Fruit fly (Drosophila melanogaster): ENCODE measurements around the gene Nepl21.
A peak's percentile ranks its signal among the peaks of the same experiment; 100 is the strongest.

Gene Nepl21

DNA sequence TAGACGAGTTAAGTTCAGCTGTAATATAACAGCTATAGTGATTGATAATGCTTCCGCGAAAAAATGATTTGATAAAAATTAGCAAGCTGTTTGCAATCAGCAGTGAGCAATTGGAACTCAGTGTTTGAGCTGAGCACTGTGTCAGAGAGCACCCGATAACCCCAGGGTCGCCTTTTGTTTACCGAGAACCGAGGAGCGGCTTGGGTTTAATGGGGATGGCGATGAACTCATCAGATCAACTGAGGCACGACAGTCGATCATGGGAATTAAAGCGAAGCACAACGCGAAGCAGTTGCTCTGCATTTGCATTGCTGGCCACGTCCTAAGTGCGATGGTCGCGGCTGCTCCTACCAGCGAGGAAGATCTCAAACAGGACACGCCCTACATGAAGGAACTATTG is at the start of gene Nepl21:
TSS of gene Nepl21 (plus strand) at position 260 of the 400 bp plus-strand sequence.
- no peak for TF ChIP-seq CG8478 (optimal IDR thresholded peaks at IDR 0.05)
- no peak for TF ChIP-seq CTCF (optimal IDR thresholded peaks at IDR 0.05)

DNA sequence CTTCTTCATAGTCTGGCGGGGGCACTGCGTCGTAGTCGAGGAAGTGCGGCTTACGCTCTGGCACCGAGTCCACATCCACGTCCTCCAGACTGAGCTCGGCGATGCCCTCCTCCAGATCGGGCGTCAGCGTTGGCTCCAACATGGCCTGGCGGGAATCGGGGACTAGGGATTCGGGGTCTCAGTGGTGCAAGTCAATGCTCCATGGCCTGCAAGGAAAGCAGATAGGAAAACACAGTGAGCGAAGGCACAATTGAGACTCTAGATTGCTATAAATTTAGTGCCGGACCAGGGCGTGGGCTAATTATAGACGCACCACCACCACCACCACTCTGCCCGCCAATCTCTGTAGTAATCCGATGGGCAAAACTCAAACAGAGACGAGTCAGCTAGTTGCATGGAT is 42.9 kb upstream of the Nepl21 start:
- no peak for TF ChIP-seq CTCF (optimal IDR thresholded peaks at IDR 0.05)
- TF ChIP-seq CG8478 (optimal IDR thresholded peaks at IDR 0.05), result no peak

DNA sequence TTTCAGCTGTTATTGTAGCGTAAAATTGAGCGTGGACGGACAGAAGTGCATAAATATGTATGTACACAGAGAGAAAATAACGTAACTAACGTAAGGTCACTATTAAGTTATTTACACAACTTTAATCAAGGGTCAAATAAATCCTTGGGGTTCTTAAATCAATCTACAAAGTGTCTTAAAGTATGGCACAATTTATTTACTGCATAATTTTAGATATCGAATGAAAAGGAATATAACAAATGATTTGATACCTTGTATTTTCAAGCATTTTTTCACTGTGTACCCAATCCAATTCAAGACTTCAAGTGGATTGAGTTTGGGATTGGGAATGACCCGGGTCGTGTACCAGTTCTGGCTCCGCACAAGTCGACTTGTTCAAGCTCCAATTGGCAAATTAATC is 41.5 kb upstream of the Nepl21 start:
- TF ChIP-seq CTCF (optimal IDR thresholded peaks at IDR 0.05), result no peak
- no peak for TF ChIP-seq CG8478 (optimal IDR thresholded peaks at IDR 0.05)

DNA sequence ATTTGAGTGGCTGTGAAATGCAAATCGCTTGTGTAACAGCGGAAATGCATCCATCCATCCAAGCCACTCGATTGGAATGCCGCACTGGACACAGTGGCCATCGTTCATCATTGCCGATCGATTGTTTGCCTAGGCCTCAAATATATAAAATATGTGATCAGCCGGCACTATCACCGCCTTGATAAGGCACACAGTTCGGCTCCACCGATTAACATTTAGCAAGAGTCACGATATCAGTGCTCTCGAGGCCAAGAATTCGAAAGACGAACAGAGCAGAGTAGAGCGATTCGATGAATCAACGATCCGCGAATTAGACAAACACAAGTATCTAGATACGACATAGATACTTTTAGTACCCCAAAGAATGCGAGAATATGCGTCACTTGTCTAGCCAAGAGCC is 41.1 kb upstream of the Nepl21 start:
- TF ChIP-seq CTCF (optimal IDR thresholded peaks at IDR 0.05) (no peak), CG8478 (optimal IDR thresholded peaks at IDR 0.05) (no peak)

DNA sequence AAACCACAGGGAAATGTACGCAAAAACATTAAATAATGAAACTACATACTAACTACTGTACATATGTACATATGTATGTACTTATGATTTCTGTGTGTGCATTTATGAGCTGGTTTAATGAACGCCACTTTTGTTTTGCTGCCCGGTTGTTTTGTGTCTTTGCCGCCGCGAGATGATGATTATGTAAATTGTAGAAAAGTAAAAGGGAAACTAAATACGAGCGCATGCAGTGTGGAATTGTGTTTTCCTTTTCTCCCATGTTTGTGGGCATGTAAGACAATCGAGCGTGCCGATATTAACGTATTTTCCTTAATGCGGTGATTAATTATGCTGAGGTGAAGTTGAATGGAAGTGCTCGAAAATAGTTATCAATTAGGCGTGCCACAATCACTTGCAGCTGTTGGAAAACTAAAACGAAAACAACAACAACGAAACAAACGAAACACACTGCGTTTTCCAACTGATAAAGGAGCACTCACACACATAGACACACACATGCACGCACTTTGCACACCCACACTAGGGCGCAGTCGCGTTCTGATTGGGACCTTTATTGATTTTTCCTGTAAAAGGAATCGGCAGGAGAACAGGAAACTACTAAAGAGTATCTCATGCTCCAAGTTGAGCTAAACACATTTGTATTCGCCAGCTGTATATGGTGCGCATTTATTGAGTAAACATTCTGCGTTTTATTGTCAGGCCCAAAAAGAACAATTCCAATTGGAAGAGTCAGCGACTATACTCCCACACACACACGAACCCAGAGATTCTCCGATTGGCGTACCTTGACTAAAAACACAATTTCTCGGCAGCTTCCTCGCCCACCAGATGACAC is 39.5 kb upstream of the Nepl21 start:
- TF ChIP-seq CTCF (optimal IDR thresholded peaks at IDR 0.05), result no peak
- TF ChIP-seq CG8478 (optimal IDR thresholded peaks at IDR 0.05), result no peak

DNA sequence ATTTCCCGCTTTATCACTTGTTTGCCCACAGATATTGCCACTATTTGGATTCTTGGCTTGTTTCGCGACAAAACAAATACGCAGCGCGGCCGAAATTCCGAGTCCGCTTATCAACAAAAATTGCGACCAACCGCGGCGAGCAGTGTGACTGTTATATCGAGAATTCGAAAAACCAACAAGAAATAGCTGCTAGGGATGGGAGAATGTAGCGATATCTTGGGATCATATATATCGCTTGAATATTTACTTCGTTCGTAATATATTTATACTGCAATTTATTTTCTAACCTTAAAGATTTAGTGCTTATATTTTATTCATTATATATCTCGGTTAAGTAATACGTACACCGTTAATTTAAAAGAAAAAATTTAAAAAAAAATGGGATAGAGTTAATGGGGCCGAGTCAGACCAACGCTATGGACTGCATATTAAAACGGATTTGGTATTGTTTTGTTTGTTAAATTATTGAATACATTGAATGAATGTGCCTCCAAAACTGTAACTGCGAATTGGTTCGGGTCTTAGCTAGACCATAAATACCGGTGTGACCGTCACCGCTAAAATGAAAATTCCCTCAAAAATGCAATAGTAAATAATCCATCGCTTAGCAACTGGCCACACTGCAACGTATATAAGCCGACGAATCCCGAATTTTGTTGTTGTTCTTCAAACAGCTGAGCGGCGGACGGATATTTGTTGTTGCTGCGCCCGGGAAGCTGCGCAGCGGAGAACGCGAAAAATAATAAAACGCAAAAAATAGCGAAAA is 38.7 kb upstream of the Nepl21 start, which contains the start of the genes Apc and spg:
TSS of gene Apc (minus strand) at position 138 of the 766 bp plus-strand sequence.
TSS of gene spg (plus strand) at position 660 of the 766 bp plus-strand sequence.
- no peak for TF ChIP-seq CG8478 (optimal IDR thresholded peaks at IDR 0.05)
- TF ChIP-seq CTCF (optimal IDR thresholded peaks at IDR 0.05), result peak; percentile 59 to 63

DNA sequence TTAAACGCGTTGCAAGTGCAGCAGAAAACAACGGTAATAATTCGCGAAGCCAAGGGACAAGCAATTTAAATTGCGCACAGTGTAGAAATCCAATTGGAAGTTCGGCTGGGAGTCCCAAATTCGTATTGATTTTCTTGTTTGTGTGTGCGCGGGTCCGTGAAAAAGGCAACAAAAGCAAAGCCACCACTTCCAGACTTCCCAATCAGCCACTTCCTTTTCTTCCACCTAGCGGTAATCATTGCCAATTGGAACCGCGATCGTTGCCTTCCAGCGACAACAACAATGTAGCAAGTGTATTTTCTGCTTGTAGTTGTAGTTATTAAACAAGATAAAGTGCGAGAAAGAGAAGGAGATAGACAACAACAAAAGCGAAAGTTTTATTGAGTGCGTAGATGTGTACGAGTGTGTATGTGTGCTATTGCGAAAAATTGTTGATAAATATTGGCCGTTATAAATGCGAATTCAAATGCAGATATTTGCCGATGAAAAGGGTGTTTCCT is 38.1 kb upstream of the Nepl21 start:
- no peak for TF ChIP-seq CG8478 (optimal IDR thresholded peaks at IDR 0.05)

DNA sequence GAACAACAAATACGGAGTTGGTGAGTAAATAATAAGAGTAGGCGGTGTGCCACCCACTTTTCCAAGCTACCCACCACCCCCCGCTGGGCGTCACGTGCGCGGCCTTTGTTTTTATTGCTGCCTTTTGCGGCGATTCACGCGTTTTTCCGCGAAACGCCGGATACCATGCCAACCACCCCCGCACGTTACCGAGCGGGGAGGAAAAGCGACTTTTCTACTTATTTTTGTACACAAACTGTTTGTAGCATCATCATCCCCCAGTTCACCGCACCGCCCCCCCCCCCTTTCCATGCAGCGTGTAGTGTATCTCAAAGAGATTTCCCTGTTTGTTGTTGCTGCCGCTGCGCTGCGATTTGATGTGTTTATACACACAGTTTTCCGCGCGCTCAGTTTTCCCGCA is 37.5 kb upstream of the Nepl21 start:
- TF ChIP-seq CG8478 (optimal IDR thresholded peaks at IDR 0.05), result no peak

DNA sequence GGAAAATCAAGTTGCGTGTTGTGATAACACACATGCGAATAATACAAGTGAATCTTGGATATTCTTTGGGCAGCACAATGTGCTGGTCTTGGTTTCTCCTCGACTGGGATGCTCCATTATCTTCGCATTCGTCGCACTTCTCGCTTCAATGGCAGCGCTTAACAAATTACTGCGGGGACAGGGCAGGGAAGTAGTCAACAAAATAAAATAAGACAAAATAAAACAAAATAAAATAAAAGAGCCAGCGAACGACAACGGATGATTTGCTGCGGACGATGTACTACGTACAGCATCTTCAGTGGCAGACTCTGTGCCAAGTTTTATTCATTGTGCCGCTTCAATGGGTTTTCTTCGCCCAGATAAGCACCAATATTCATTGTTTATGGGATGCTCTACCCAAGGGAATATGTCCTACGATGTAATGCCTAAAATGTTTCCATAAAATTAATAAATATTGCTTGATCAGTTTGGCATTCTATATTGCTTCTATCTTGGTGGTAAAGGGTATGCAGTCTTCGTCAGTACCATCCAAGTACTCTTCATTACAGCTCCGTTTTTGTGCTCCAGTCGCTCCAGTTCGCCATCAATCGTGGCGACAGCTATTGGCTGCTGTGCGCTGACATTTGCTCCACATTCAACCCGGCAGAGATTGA is 36.5 kb upstream of the Nepl21 start:
- TF ChIP-seq CG8478 (optimal IDR thresholded peaks at IDR 0.05) (no peak), CTCF (optimal IDR thresholded peaks at IDR 0.05) (no peak)

DNA sequence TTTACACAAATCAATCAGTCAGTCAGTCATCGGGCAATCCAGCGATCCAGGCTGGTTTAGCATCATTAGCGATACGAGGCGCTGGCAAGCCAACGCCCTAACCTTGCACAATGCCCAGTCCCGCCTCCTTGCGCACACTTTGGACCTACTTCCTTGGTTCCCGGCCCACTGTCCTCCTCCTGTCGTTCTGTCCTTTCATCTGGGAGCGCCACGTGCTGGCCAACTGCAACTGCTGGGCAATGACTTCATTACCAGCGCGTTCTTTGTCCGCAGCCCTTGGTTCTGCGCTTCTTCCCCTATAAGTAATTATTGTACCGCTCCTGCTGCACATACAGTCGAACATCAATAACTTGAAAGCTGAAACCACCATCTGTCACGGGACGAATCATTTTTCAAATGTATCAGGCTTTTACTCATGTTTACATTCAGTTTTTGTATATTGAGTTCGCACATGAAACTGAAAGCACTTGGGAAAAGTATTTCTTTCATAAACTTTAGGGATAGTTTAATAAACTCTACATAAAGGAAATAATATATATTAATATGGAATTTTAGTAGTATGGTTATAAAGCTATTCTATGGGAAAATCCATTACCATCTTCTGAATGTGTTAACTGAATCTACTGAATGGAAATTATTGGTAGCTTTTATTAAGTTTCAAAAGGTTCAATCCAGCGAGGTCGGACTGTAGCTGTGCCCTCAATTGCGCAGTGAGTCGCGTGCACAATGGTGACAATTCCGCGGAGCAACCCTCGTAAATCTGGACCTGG is 35.8 kb upstream of the Nepl21 start:
- TF ChIP-seq CG8478 (optimal IDR thresholded peaks at IDR 0.05) (no peak), CTCF (optimal IDR thresholded peaks at IDR 0.05) (no peak)

DNA sequence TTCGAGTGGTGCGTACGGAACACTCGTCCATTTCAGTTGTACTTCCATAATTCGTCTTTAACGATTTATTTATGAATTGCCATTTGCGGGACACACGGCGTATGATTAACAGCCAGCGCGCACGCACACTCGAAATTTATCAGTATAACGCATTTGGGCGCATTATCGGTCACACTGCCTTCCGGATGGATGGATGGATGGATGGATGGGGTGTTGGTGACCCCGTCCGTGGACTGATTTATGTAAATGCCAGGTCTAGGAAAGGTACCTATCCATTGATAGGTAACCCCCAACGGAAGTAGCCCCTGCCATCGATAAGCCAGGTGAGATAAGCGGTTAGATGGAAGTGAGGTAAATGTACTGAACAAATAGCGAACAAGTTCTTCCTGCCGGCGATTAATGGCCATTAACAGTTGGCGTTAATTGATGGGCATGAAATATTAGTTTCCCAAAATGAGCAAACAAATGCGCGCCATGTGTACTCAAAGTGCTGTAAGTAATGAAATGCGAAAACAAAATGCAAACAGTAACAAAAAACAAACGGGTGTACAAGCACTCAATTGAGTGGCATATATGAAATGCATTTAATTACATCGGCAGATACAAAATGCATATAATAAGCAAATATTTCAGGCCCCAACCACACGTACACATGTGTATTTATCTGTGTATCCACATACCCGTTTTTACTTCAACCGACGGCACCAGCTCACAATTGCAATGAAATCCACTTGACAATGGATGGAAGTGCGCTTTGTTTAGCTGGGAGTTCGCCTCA is 34.6 kb upstream of the Nepl21 start:
- TF ChIP-seq CG8478 (optimal IDR thresholded peaks at IDR 0.05), result no peak
- no peak for TF ChIP-seq CTCF (optimal IDR thresholded peaks at IDR 0.05)

DNA sequence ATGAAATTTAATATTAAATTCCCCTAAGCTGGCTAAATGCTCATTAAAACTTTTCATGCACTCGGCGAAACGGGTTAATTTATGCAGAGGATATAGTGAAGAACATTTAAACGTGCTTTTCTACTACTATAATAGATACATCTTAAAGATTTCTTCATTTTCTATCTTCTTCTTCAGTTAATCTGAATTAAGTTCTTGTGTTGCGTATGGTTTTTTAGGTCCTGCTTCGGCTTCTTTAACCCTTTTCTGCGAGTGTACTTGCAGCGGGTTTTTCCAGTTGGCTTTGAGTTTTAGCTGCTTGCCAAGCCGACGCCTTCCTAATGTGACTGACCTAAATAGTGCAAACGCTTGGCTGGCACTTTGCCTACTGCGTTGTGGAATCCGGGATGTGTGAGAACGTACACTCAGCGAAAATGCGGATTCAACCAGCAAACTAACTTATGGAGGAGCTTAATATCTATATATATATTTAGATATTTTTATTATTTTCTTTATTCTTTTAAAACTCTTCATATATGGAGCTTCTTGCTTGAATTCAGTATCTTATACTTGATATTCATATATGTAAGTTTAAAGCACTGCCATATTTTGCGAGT is 32.7 kb upstream of the Nepl21 start:
- no peak for TF ChIP-seq CTCF (optimal IDR thresholded peaks at IDR 0.05)

DNA sequence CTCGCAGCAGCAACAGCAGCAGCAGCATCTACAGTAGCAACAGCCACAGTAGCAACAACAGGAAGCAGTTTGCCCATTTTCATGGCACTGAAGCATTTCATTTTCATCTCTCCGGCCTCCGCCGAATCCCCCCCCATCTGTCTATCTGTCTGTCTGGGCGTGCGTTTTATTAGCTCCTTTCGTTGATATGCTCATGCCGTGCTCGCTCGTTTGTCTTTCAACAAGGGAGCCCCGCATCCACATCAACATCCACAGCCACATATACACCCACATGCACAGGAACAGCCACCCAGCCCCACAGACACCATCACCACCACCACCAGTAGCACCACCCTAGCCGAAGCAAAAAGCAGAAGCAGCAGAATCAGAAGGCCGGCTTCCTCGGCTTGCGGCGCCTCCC is 32.0 kb upstream of the Nepl21 start:
- no peak for TF ChIP-seq CG8478 (optimal IDR thresholded peaks at IDR 0.05)
- TF ChIP-seq CTCF (optimal IDR thresholded peaks at IDR 0.05), result no peak

DNA sequence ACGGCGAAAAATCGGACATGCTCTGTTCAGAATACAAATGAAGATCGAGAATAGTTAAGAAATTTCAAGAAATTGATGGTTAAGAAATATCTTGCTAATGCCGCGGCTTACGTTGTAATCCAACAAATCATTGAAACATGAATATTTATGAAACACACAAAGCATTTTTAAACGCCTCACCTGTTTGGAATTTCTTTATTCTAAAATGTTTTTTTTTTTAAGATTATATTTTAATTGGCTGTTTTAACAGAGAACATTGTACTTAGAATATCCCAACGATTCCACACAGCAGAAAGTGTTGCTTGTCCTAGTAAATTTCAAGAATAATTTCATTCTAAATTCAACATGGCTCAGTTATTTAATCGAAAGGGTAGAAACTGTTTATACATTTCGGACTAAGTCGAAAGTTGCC is 31.5 kb upstream of the Nepl21 start:
- TF ChIP-seq CG8478 (optimal IDR thresholded peaks at IDR 0.05), result no peak
- TF ChIP-seq CTCF (optimal IDR thresholded peaks at IDR 0.05), result no peak
